Fruit fly (Drosophila melanogaster) whole organism, embryonic: ENCODE results near the gene Snm1.

ENCODE experiments used
- Abd-B ChIP-seq: fragments of 200-800 bp; sonication (Bioruptor generic); optimal IDR thresholded peaks from 2 replicates; lab custom pipeline; 2018; ENCODE audit warnings: missing biosample characterization, mild to moderate bottlenecking, missing genetic modification characterization, moderate library complexity
- Adf1 ChIP-seq: fragments of 200-800 bp; sonication (Bioruptor generic); IDR thresholded peaks from 2 replicates; pipeline ENCODE4 v1.3.6; 2022; ENCODE audit warnings: missing biosample characterization, missing genetic modification characterization
- B-H2 ChIP-seq: fragments of 200-800 bp; sonication (Bioruptor generic); optimal IDR thresholded peaks from 2 replicates; lab custom pipeline; 2018; ENCODE audit warnings: missing biosample characterization, mild to moderate bottlenecking, missing genetic modification characterization
- C15 ChIP-seq: fragments of 200-800 bp; sonication (Bioruptor generic); IDR thresholded peaks from 3 replicates; pipeline ENCODE4 v1.3.6; 2022; ENCODE audit warnings: missing biosample characterization, missing genetic modification characterization
- CG10267 ChIP-seq: fragments of 200-800 bp; sonication (Bioruptor generic); optimal IDR thresholded peaks from 2 replicates; lab custom pipeline; 2018; ENCODE audit warnings: missing biosample characterization, mild to moderate bottlenecking, missing genetic modification characterization, moderate library complexity
- CG10431 ChIP-seq: fragments of 200-800 bp; sonication (Bioruptor generic); optimal IDR thresholded peaks from 3 replicates; lab custom pipeline; 2018; ENCODE audit warnings: missing biosample characterization, mild to moderate bottlenecking, missing genetic modification characterization
- CG11085 ChIP-seq: fragments of 200-800 bp; sonication (Bioruptor generic); IDR thresholded peaks from 2 replicates; pipeline ENCODE4 v1.3.6; 2022; ENCODE audit warnings: missing biosample characterization, missing genetic modification characterization
- CG11093 ChIP-seq: fragments of 200-800 bp; sonication (Bioruptor generic); IDR thresholded peaks from 3 replicates; pipeline ENCODE4 v1.3.6; 2022; ENCODE audit warnings: missing biosample characterization, missing genetic modification characterization
- CG11247 ChIP-seq: fragments of 200-800 bp; sonication (Bioruptor generic); IDR thresholded peaks from 2 replicates; pipeline ENCODE4 v1.3.6; 2022; ENCODE audit warnings: missing biosample characterization, missing genetic modification characterization
- CG11398 ChIP-seq: fragments of 200-800 bp; sonication (Bioruptor generic); optimal IDR thresholded peaks from 2 replicates; lab custom pipeline; 2016; ENCODE audit warnings: missing biosample characterization, missing genetic modification characterization
- CG12219 ChIP-seq: fragments of 200-800 bp; sonication (Bioruptor generic); optimal IDR thresholded peaks from 3 replicates; lab custom pipeline; 2018; ENCODE audit warnings: missing biosample characterization, mild to moderate bottlenecking, missing genetic modification characterization
- CG1602 ChIP-seq: fragments of 200-800 bp; sonication (Bioruptor generic); optimal IDR thresholded peaks from 3 replicates; lab custom pipeline; 2016; ENCODE audit warnings: missing biosample characterization, missing genetic modification characterization
- CG1603 ChIP-seq: fragments of 200-800 bp; sonication (Bioruptor generic); optimal IDR thresholded peaks from 2 replicates; lab custom pipeline; 2019; ENCODE audit warnings: missing biosample characterization, mild to moderate bottlenecking, missing genetic modification characterization, moderate library complexity
- CG17186 ChIP-seq: fragments of 200-800 bp; sonication (Bioruptor generic); optimal IDR thresholded peaks from 3 replicates; lab custom pipeline; 2017; ENCODE audit warnings: missing biosample characterization, missing genetic modification reagents, missing genetic modification characterization
- CG2116 ChIP-seq: fragments of 200-800 bp; sonication (Bioruptor generic); optimal IDR thresholded peaks from 3 replicates; lab custom pipeline; 2018; ENCODE audit warnings: missing biosample characterization, mild to moderate bottlenecking, missing genetic modification characterization
- CG2202 ChIP-seq: fragments of 200-800 bp; sonication (Bioruptor generic); optimal IDR thresholded peaks from 2 replicates; lab custom pipeline; 2018; ENCODE audit warnings: missing biosample characterization, mild to moderate bottlenecking, missing genetic modification characterization
- CG2712 ChIP-seq: fragments of 200-800 bp; optimal IDR thresholded peaks from 3 replicates; lab custom pipeline; 2019; ENCODE audit warnings: missing biosample characterization, mild to moderate bottlenecking, missing genetic modification characterization, moderate library complexity
- CG33213 ChIP-seq: fragments of 200-800 bp; sonication (Bioruptor generic); optimal IDR thresholded peaks from 3 replicates; lab custom pipeline; 2016; ENCODE audit warnings: missing biosample characterization, missing genetic modification characterization
- CG4282 ChIP-seq: fragments of 200-800 bp; sonication (Bioruptor generic); optimal IDR thresholded peaks from 2 replicates; lab custom pipeline; 2016; ENCODE audit warnings: missing biosample characterization, missing genetic modification characterization
- CG4617 ChIP-seq: fragments of 200-800 bp; sonication (Bioruptor generic); optimal IDR thresholded peaks from 3 replicates; lab custom pipeline; 2016; ENCODE audit warnings: missing biosample characterization, missing genetic modification characterization, borderline replicate concordance
- CG9797 ChIP-seq: fragments of 200-800 bp; sonication (Bioruptor generic); optimal IDR thresholded peaks from 3 replicates; lab custom pipeline; 2018; ENCODE audit warnings: missing biosample characterization, mild to moderate bottlenecking, missing genetic modification characterization
- CTCF ChIP-seq: fragments of 200-800 bp; sonication (Bioruptor generic); optimal IDR thresholded peaks from 2 replicates; lab custom pipeline; 2017; ENCODE audit warnings: missing biosample characterization, mild to moderate bottlenecking, missing genetic modification characterization, moderate library complexity
- Camta ChIP-seq: fragments of 200-800 bp; sonication (Bioruptor generic); optimal IDR thresholded peaks from 2 replicates; lab custom pipeline; 2016; ENCODE audit warnings: missing biosample characterization, missing genetic modification characterization
- CoRest ChIP-seq: fragments of 200-800 bp; sonication (Bioruptor generic); optimal IDR thresholded peaks from 3 replicates; lab custom pipeline; 2018; ENCODE audit warnings: missing biosample characterization, mild to moderate bottlenecking, missing genetic modification characterization, moderate library complexity
- Dp ChIP-seq: fragments of 200-800 bp; sonication (Bioruptor generic); optimal IDR thresholded peaks from 2 replicates; lab custom pipeline; 2018; ENCODE audit warnings: missing biosample characterization, mild to moderate bottlenecking, missing genetic modification characterization, moderate library complexity
- Fer2 ChIP-seq: fragments of 200-800 bp; sonication (Bioruptor generic); optimal IDR thresholded peaks from 2 replicates; lab custom pipeline; 2018; ENCODE audit warnings: missing biosample characterization, mild to moderate bottlenecking, missing genetic modification characterization, moderate library complexity
- Fer3 ChIP-seq: fragments of 200-800 bp; sonication (Bioruptor generic); optimal IDR thresholded peaks from 2 replicates; lab custom pipeline; 2018; ENCODE audit warnings: missing biosample characterization, mild to moderate bottlenecking, missing genetic modification characterization, moderate library complexity
- Gug ChIP-seq: fragments of 200-800 bp; sonication (Bioruptor generic); IDR thresholded peaks from 4 replicates; pipeline ENCODE4 v1.3.6; 2022; ENCODE audit warnings: missing biosample characterization, missing genetic modification characterization
- Hr51 ChIP-seq, 2 experiments: fragments of 200-800 bp; sonication (Bioruptor generic); optimal IDR thresholded peaks; 2 replicates in 1 of 2; 3 replicates in 1 of 2; lab custom pipeline; 2016 to 2018; ENCODE audit warnings: missing biosample characterization in 2 of 2, missing genetic modification characterization in 2 of 2, mild to moderate bottlenecking in 1 of 2, moderate library complexity in 1 of 2
- Kr ChIP-seq: fragments of 200-800 bp; sonication (Bioruptor generic); optimal IDR thresholded peaks from 2 replicates; lab custom pipeline; 2017; ENCODE audit warnings: missing biosample characterization, mild to moderate bottlenecking, missing genetic modification characterization
- Myb ChIP-seq: fragments of 200-800 bp; sonication (Bioruptor generic); optimal IDR thresholded peaks from 2 replicates; lab custom pipeline; 2016; ENCODE audit warnings: missing biosample characterization, missing genetic modification characterization
- NFAT ChIP-seq: fragments of 200-800 bp; sonication (Bioruptor generic); IDR thresholded peaks from 2 replicates; pipeline ENCODE4 v1.3.6; 2022; ENCODE audit warnings: missing biosample characterization, missing genetic modification characterization
- Oli ChIP-seq: fragments of 200-800 bp; sonication (Bioruptor generic); optimal IDR thresholded peaks from 2 replicates; lab custom pipeline; 2018; ENCODE audit warnings: missing biosample characterization, mild to moderate bottlenecking, missing genetic modification characterization, moderate library complexity
- Ptx1 ChIP-seq: fragments of 200-800 bp; sonication (Bioruptor generic); IDR thresholded peaks from 2 replicates; pipeline ENCODE4 v1.3.6; 2022; ENCODE audit warnings: missing biosample characterization, missing genetic modification characterization
- Sin3A ChIP-seq: fragments of >200 bp; optimal IDR thresholded peaks from 2 replicates; lab custom pipeline; 2018
- Sry-δ ChIP-seq: fragments of 200-800 bp; sonication (Bioruptor generic); optimal IDR thresholded peaks from 2 replicates; lab custom pipeline; 2016; ENCODE audit warnings: missing biosample characterization, missing genetic modification characterization
- ap ChIP-seq: fragments of 200-800 bp; sonication (Bioruptor generic); IDR thresholded peaks from 2 replicates; pipeline ENCODE4 v1.3.6; 2022; ENCODE audit warnings: missing biosample characterization, missing genetic modification characterization
- cato ChIP-seq: fragments of 200-800 bp; sonication (Bioruptor generic); optimal IDR thresholded peaks from 2 replicates; lab custom pipeline; 2016; ENCODE audit warnings: missing biosample characterization, missing genetic modification characterization, borderline replicate concordance
- cg ChIP-seq: fragments of 200-800 bp; sonication (Bioruptor generic); optimal IDR thresholded peaks from 3 replicates; lab custom pipeline; 2019; ENCODE audit warnings: missing biosample characterization, mild to moderate bottlenecking, missing genetic modification characterization, moderate library complexity
- chinmo ChIP-seq: fragments of 200-800 bp; sonication (Bioruptor generic); IDR thresholded peaks from 4 replicates; pipeline ENCODE4 v1.3.6; 2022; ENCODE audit warnings: missing biosample characterization, missing genetic modification characterization; ENCODE audit not compliant: partially characterized antibody
- da ChIP-seq: fragments of 200-800 bp; sonication (Bioruptor generic); optimal IDR thresholded peaks from 2 replicates; lab custom pipeline; 2016; ENCODE audit warnings: missing biosample characterization, missing genetic modification characterization
- danr ChIP-seq: fragments of 200-800 bp; sonication (Bioruptor generic); IDR thresholded peaks from 2 replicates; pipeline ENCODE4 v1.3.6; 2022; ENCODE audit warnings: missing biosample characterization, missing genetic modification characterization
- dpn ChIP-seq, 2 experiments: fragments of 200-800 bp; sonication (Bioruptor generic); optimal IDR thresholded peaks; 3 replicates each; lab custom pipeline; 2016; ENCODE audit warnings: missing biosample characterization in 2 of 2, missing genetic modification characterization in 2 of 2
- lola ChIP-seq, 3 experiments: fragments of >200 bp in 2 of 3; fragments of 200-800 bp in 1 of 3; sonication (Bioruptor generic) in 1 of 3; optimal IDR thresholded peaks; 2 replicates each; lab custom pipeline; 2017 to 2019; ENCODE audit warnings: missing biosample characterization in 3 of 3, missing genetic modification characterization in 3 of 3, mild to moderate bottlenecking in 1 of 3, moderate library complexity in 1 of 3
- nmo ChIP-seq: fragments of 200-800 bp; sonication (Bioruptor generic); optimal IDR thresholded peaks from 2 replicates; lab custom pipeline; 2018; ENCODE audit warnings: missing biosample characterization, mild to moderate bottlenecking, missing genetic modification characterization, moderate library complexity
- pho ChIP-seq: fragments of 200-800 bp; sonication (Bioruptor generic); optimal IDR thresholded peaks from 2 replicates; lab custom pipeline; 2016; ENCODE audit warnings: missing biosample characterization, missing genetic modification characterization
- phol ChIP-seq: fragments of 200-800 bp; sonication (Bioruptor generic); optimal IDR thresholded peaks from 3 replicates; lab custom pipeline; 2018; ENCODE audit warnings: missing biosample characterization, mild to moderate bottlenecking, missing genetic modification characterization, moderate library complexity
- pzg ChIP-seq: fragments of 200-800 bp; sonication (Bioruptor generic); optimal IDR thresholded peaks from 3 replicates; lab custom pipeline; 2018; ENCODE audit warnings: missing biosample characterization, mild to moderate bottlenecking, missing genetic modification characterization, moderate library complexity

The Snm1 gene

DNA sequence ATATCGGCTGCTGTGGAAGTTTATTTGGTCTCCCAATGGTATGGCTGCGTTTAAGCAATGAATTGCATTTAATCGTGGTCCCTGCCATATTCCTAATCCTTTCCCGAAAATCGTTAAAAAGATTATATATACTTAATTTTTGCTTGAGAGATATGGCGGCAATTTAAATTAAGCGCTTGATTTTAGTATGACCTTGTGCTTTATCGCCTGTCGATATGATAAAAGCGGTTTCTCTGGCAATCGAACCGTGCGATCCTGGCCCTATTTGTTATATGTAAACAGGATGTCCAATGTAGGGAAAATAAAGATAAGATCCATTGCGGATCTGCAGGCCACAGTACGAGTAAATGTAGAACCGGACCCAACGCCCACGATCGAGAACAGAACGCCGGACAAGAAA is at the start of gene Snm1 (continued):
- TF ChIP-seq CG1603 (tag; lab: Kevin White, UChicago), result no peak

DNA sequence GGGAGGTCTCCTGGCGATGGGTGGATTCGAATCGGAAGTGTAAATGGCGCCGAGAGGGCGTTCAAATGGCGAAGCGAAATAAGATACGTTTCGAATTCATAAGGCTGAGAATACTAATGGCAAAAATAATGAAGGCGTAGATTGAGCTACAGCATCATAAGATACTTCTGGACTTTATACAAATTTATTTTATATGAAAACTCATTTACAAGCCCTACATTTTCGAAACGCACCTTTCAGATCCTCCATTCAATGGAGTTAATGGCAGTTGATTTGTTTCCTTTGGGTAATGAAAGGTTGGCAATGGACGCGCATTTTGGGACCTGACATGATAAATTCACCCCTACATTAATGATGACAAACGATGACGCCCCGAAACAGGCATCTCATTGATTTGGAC is 40.1 kb upstream of the Snm1 start:
- TF ChIP-seq CG11093 (GFP tag; lab: Robert Waterston, UW) (no peak), lola (GFP tag; optimal IDR thresholded peaks at IDR 0.05; lab: Kevin White, UChicago) (no peak), CG2712 (tag; lab: Kevin White, UChicago) (no peak), Oli (tag; lab: Kevin White, UChicago) (no peak), CG11398 (GFP tag; lab: Kevin White, UChicago) (no peak), CTCF (no peak), Gug (GFP tag; lab: Robert Waterston, UW) (no peak), da (GFP tag; lab: Kevin White, UChicago) (no peak), CG12219 (GFP tag; lab: Kevin White, UChicago) (no peak), Hr51 (GFP tag; optimal IDR thresholded peaks at IDR 0.05; lab: Kevin White, UChicago) (no peak), Ptx1 (GFP tag; lab: Robert Waterston, UW) (no peak), cato (no peak), CG11247 (GFP tag; lab: Robert Waterston, UW) (no peak), pho (GFP tag; lab: Kevin White, UChicago) (no peak), Fer2 (tag; lab: Kevin White, UChicago) (no peak), NFAT (GFP tag; lab: Robert Waterston, UW) (no peak)
- TF ChIP-seq, all 482 proteins: peak for 0

DNA sequence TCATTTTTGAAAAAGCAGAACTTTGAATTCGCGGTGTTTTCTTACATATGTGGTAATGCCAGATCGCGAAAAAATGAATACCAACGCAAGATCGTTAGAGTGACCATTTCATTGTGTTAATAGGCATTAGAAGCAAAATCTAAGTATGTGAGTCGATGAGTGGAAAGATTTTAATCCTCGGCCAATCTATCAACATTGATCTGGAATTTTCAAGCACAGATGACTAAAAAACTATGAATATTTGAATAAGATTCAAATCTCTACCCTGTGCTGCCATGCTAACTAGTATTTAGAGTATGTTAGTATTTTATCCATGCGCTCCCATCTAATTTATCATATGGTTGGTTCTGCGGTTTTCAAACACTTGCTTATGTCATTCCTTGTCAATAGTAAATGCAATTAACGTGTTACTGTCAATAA is 38.3 kb upstream of the Snm1 start:
- TF ChIP-seq CG2202 (tag; lab: Kevin White, UChicago) (no peak), Abd-B (peak; percentile 23), CG4617 (GFP tag; lab: Kevin White, UChicago) (peak; percentile 3), CG2116 (GFP tag; lab: Kevin White, UChicago) (peak; percentile 45), CG1602 (GFP tag; lab: Kevin White, UChicago) (no peak), phol (peak; percentile 32), ap (GFP tag; lab: Robert Waterston, UW) (no peak), Sry-δ (GFP tag; lab: Kevin White, UChicago) (peak; percentile 34), CG1603 (tag; lab: Kevin White, UChicago) (peak; percentile 27), chinmo (GFP tag; lab: Robert Waterston, UW) (no peak), danr (GFP tag; lab: Robert Waterston, UW) (no peak), pzg (GFP tag; lab: Kevin White, UChicago) (peak; percentile 41), Fer3 (tag; lab: Kevin White, UChicago) (no peak), B-H2 (no peak), dpn (GFP tag; optimal IDR thresholded peaks at IDR 0.05; lab: Kevin White, UChicago) (no peak), Camta (GFP tag; lab: Kevin White, UChicago) (no peak), Sin3A (peak; percentile 37), CG11085 (no peak), CoRest (tag; lab: Kevin White, UChicago) (peak; percentile 16), cg (GFP tag; lab: Kevin White, UChicago) (no peak), CG10431 (GFP tag; lab: Kevin White, UChicago) (no peak), nmo (GFP tag; lab: Kevin White, UChicago) (peak; percentile 13), CG9797 (GFP tag; lab: Kevin White, UChicago) (peak; percentile 84), C15 (GFP tag; lab: Robert Waterston, UW) (no peak), CG2712 (tag; lab: Kevin White, UChicago) (no peak), Kr (GFP tag; lab: Kevin White, UChicago) (no peak), CG33213 (GFP tag; lab: Kevin White, UChicago) (peak; percentile 7), Dp (GFP tag; lab: Kevin White, UChicago) (peak; percentile 79), CG4282 (no peak), CG10267 (tag; lab: Kevin White, UChicago) (peak; percentile 48), CG17186 (GFP tag; lab: Kevin White, UChicago) (peak; percentile 71), Adf1 (no peak), Myb (GFP tag; lab: Kevin White, UChicago) (peak; percentile 85)
